Fruit fly (Drosophila melanogaster) whole organism, embryonic: ENCODE data around the gene Uba5.

Experiments
- Abd-B ChIP-seq: fragments of 200-800 bp; sonication (Bioruptor generic); optimal IDR thresholded peaks from 2 replicates; lab custom pipeline; 2018; ENCODE audit warnings: missing biosample characterization, mild to moderate bottlenecking, missing genetic modification characterization, moderate library complexity
- Atf3 ChIP-seq: fragments of 200-800 bp; sonication (Bioruptor generic); optimal IDR thresholded peaks from 3 replicates; lab custom pipeline; 2016; ENCODE audit warnings: missing biosample characterization, missing genetic modification characterization
- Atf6 ChIP-seq: fragments of 200-800 bp; sonication (Bioruptor generic); IDR thresholded peaks from 2 replicates; pipeline ENCODE4 v1.3.6; 2022; ENCODE audit warnings: missing biosample characterization, missing genetic modification characterization
- B-H1 ChIP-seq: fragments of 200-800 bp; sonication (Bioruptor generic); IDR thresholded peaks from 3 replicates; pipeline ENCODE4 v1.3.6; 2022; ENCODE audit warnings: missing biosample characterization, missing genetic modification characterization
- CG10366 ChIP-seq: fragments of 200-800 bp; sonication (Bioruptor generic); IDR thresholded peaks from 2 replicates; pipeline ENCODE4 v1.3.6; 2022; ENCODE audit warnings: missing biosample characterization, missing genetic modification characterization
- CG13296 ChIP-seq: fragments of 200-800 bp; sonication (Bioruptor generic); optimal IDR thresholded peaks from 3 replicates; lab custom pipeline; 2018; ENCODE audit warnings: missing biosample characterization, mild to moderate bottlenecking, missing genetic modification characterization
- CG13775 ChIP-seq: fragments of 200-800 bp; sonication (Bioruptor generic); optimal IDR thresholded peaks from 3 replicates; lab custom pipeline; 2017; ENCODE audit warnings: missing biosample characterization, mild to moderate bottlenecking, missing genetic modification characterization
- CG1529 ChIP-seq: fragments of 200-800 bp; sonication (Bioruptor generic); optimal IDR thresholded peaks from 3 replicates; lab custom pipeline; 2018; ENCODE audit warnings: missing biosample characterization, missing genetic modification characterization
- CG15696 ChIP-seq: fragments of 200-800 bp; sonication (Bioruptor generic); optimal IDR thresholded peaks from 2 replicates; lab custom pipeline; 2019; ENCODE audit warnings: missing biosample characterization, mild to moderate bottlenecking, missing genetic modification characterization, moderate library complexity
- CG17361 ChIP-seq: fragments of 200-800 bp; sonication (Bioruptor generic); IDR thresholded peaks from 3 replicates; pipeline ENCODE4 v1.3.6; 2022; ENCODE audit warnings: missing biosample characterization, missing genetic modification characterization
- CG2129 ChIP-seq: fragments of 200-800 bp; sonication (Bioruptor generic); IDR thresholded peaks from 2 replicates; pipeline ENCODE4 v1.3.6; 2022; ENCODE audit warnings: missing biosample characterization, missing genetic modification characterization; ENCODE audit not compliant: partially characterized antibody
- CG32772 ChIP-seq: fragments of 200-800 bp; sonication (Bioruptor generic); IDR thresholded peaks from 2 replicates; pipeline ENCODE4 v1.3.6; 2022; ENCODE audit warnings: missing biosample characterization, missing genetic modification characterization
- CG4617 ChIP-seq: fragments of 200-800 bp; sonication (Bioruptor generic); optimal IDR thresholded peaks from 3 replicates; lab custom pipeline; 2016; ENCODE audit warnings: missing biosample characterization, missing genetic modification characterization, borderline replicate concordance
- CG4854 ChIP-seq: fragments of 200-800 bp; sonication (Bioruptor generic); optimal IDR thresholded peaks from 2 replicates; lab custom pipeline; 2016; ENCODE audit warnings: missing biosample characterization, missing genetic modification characterization, inconsistent platforms
- CG6791 ChIP-seq: fragments of 200-800 bp; sonication (Bioruptor generic); IDR thresholded peaks from 3 replicates; pipeline ENCODE4 v1.3.6; 2022; ENCODE audit warnings: missing biosample characterization, missing genetic modification characterization; ENCODE audit not compliant: partially characterized antibody
- CG7839 ChIP-seq: fragments of 200-800 bp; sonication (Bioruptor generic); optimal IDR thresholded peaks from 3 replicates; lab custom pipeline; 2018; ENCODE audit warnings: missing biosample characterization, mild to moderate bottlenecking, missing genetic modification characterization, moderate library complexity
- CG8944 ChIP-seq: fragments of 200-800 bp; sonication (Bioruptor generic); optimal IDR thresholded peaks from 3 replicates; lab custom pipeline; 2016; ENCODE audit warnings: missing biosample characterization, missing genetic modification characterization
- CG9437 ChIP-seq: fragments of 200-800 bp; sonication (Bioruptor generic); optimal IDR thresholded peaks from 2 replicates; lab custom pipeline; 2018; ENCODE audit warnings: missing biosample characterization, mild to moderate bottlenecking, missing genetic modification characterization
- CG9727 ChIP-seq: fragments of 200-800 bp; sonication (Bioruptor generic); optimal IDR thresholded peaks from 3 replicates; lab custom pipeline; 2017; ENCODE audit warnings: missing biosample characterization, mild to moderate bottlenecking, missing genetic modification characterization
- Dad ChIP-seq: fragments of 200-800 bp; sonication (Bioruptor generic); optimal IDR thresholded peaks from 3 replicates; lab custom pipeline; 2016; ENCODE audit warnings: missing biosample characterization, missing genetic modification characterization
- Dbx ChIP-seq: fragments of 200-800 bp; sonication (Bioruptor generic); IDR thresholded peaks from 3 replicates; pipeline ENCODE4 v1.3.6; 2022; ENCODE audit warnings: missing biosample characterization, missing genetic modification characterization
- Deaf1 ChIP-seq: fragments of 200-800 bp; optimal IDR thresholded peaks from 3 replicates; lab custom pipeline; 2019; ENCODE audit warnings: missing biosample characterization, mild to moderate bottlenecking, missing genetic modification characterization, moderate library complexity
- Dip3 ChIP-seq: fragments of 200-800 bp; sonication (Bioruptor generic); optimal IDR thresholded peaks from 3 replicates; lab custom pipeline; 2016; ENCODE audit warnings: missing biosample characterization, missing genetic modification characterization
- Drgx ChIP-seq: fragments of 200-800 bp; sonication (Bioruptor generic); IDR thresholded peaks from 2 replicates; pipeline ENCODE4 v1.3.6; 2022; ENCODE audit warnings: missing biosample characterization, missing genetic modification characterization
- Eip74EF ChIP-seq, 2 experiments: fragments of 200-800 bp in 1 of 2; fragments of >200 bp in 1 of 2; sonication (Bioruptor generic) in 1 of 2; optimal IDR thresholded peaks; 2 replicates each; lab custom pipeline; 2017 to 2019; ENCODE audit warnings: missing biosample characterization in 2 of 2, missing genetic modification characterization in 2 of 2, mild to moderate bottlenecking in 1 of 2, moderate library complexity in 1 of 2
- Gug ChIP-seq: fragments of 200-800 bp; sonication (Bioruptor generic); IDR thresholded peaks from 4 replicates; pipeline ENCODE4 v1.3.6; 2022; ENCODE audit warnings: missing biosample characterization, missing genetic modification characterization
- HmgZ ChIP-seq: fragments of 200-800 bp; sonication (Bioruptor generic); optimal IDR thresholded peaks from 2 replicates; lab custom pipeline; 2018; ENCODE audit warnings: missing biosample characterization, mild to moderate bottlenecking, missing genetic modification characterization
- Meics ChIP-seq: fragments of 200-800 bp; sonication (Bioruptor generic); optimal IDR thresholded peaks from 2 replicates; lab custom pipeline; 2017; ENCODE audit warnings: missing biosample characterization, mild to moderate bottlenecking, missing genetic modification characterization
- Neu2 ChIP-seq: fragments of 200-800 bp; sonication (Bioruptor generic); optimal IDR thresholded peaks from 3 replicates; lab custom pipeline; 2016; ENCODE audit warnings: missing biosample characterization, missing genetic modification characterization, borderline replicate concordance
- Oaz ChIP-seq: fragments of 200-800 bp; sonication (Bioruptor generic); IDR thresholded peaks from 2 replicates; pipeline ENCODE4 v1.3.6; 2022; ENCODE audit warnings: missing biosample characterization, missing genetic modification characterization
- Ptx1 ChIP-seq: fragments of 200-800 bp; sonication (Bioruptor generic); IDR thresholded peaks from 2 replicates; pipeline ENCODE4 v1.3.6; 2022; ENCODE audit warnings: missing biosample characterization, missing genetic modification characterization
- az2 ChIP-seq: fragments of 200-800 bp; sonication (Bioruptor generic); optimal IDR thresholded peaks from 3 replicates; lab custom pipeline; 2016; ENCODE audit warnings: missing biosample characterization, missing genetic modification characterization
- bowl ChIP-seq: fragments of 200-800 bp; sonication (Bioruptor generic); IDR thresholded peaks from 2 replicates; pipeline ENCODE4 v1.3.6; 2022; ENCODE audit warnings: missing biosample characterization, missing genetic modification characterization
- bsh ChIP-seq, 2 experiments: fragments of 200-800 bp; sonication (Bioruptor generic); optimal IDR thresholded peaks; 2 replicates each; lab custom pipeline; 2017 to 2018; ENCODE audit warnings: mild to moderate bottlenecking in 2 of 2, missing biosample characterization in 2 of 2, missing genetic modification characterization in 2 of 2, moderate library complexity in 1 of 2
- caup ChIP-seq: fragments of 200-800 bp; sonication (Bioruptor generic); optimal IDR thresholded peaks from 3 replicates; lab custom pipeline; 2017; ENCODE audit warnings: missing biosample characterization, mild to moderate bottlenecking, missing genetic modification characterization, moderate library complexity; ENCODE audit not compliant: severe bottlenecking
- en ChIP-seq: fragments of 200-800 bp; sonication (Bioruptor generic); optimal IDR thresholded peaks from 2 replicates; lab custom pipeline; 2016; ENCODE audit warnings: missing biosample characterization, missing genetic modification characterization
- exex ChIP-seq: fragments of 200-800 bp; sonication (Bioruptor generic); optimal IDR thresholded peaks from 4 replicates; lab custom pipeline; 2018; ENCODE audit warnings: missing biosample characterization, mild to moderate bottlenecking, missing genetic modification characterization, moderate library complexity
- fd102C ChIP-seq: fragments of 200-800 bp; sonication (Bioruptor generic); optimal IDR thresholded peaks from 2 replicates; lab custom pipeline; 2018; ENCODE audit warnings: missing biosample characterization, mild to moderate bottlenecking, missing genetic modification characterization, moderate library complexity
- oc ChIP-seq: fragments of 200-800 bp; sonication (Bioruptor generic); optimal IDR thresholded peaks from 2 replicates; lab custom pipeline; 2018; ENCODE audit warnings: missing biosample characterization, mild to moderate bottlenecking, missing genetic modification characterization, moderate library complexity
- p53 ChIP-seq: fragments of 200-800 bp; sonication (Bioruptor generic); optimal IDR thresholded peaks from 2 replicates; lab custom pipeline; 2016; ENCODE audit warnings: missing biosample characterization, missing genetic modification characterization
- prd ChIP-seq, 3 experiments: fragments of >200 bp in 2 of 3; fragments of 200-800 bp in 1 of 3; sonication (Bioruptor generic) in 1 of 3; optimal IDR thresholded peaks in 2 of 3; IDR thresholded peaks in 1 of 3; 2 replicates in 2 of 3; 3 replicates in 1 of 3; pipeline versions ENCODE4 v1.3.6 to Lab custom; 2017 to 2022; ENCODE audit warnings: missing biosample characterization in 1 of 3, missing genetic modification characterization in 1 of 3
- psq ChIP-seq: fragments of 200-800 bp; sonication (Bioruptor generic); optimal IDR thresholded peaks from 2 replicates; lab custom pipeline; 2017; ENCODE audit warnings: missing biosample characterization, missing genetic modification characterization
- ranshi ChIP-seq: fragments of 200-800 bp; sonication (Bioruptor generic); IDR thresholded peaks from 2 replicates; pipeline ENCODE4 v1.3.6; 2022; ENCODE audit warnings: missing biosample characterization, missing genetic modification characterization
- zen ChIP-seq: fragments of 200-800 bp; sonication (Bioruptor generic); optimal IDR thresholded peaks from 3 replicates; lab custom pipeline; 2018; ENCODE audit warnings: missing biosample characterization, mild to moderate bottlenecking, missing genetic modification characterization, moderate library complexity

The Uba5 gene

DNA sequence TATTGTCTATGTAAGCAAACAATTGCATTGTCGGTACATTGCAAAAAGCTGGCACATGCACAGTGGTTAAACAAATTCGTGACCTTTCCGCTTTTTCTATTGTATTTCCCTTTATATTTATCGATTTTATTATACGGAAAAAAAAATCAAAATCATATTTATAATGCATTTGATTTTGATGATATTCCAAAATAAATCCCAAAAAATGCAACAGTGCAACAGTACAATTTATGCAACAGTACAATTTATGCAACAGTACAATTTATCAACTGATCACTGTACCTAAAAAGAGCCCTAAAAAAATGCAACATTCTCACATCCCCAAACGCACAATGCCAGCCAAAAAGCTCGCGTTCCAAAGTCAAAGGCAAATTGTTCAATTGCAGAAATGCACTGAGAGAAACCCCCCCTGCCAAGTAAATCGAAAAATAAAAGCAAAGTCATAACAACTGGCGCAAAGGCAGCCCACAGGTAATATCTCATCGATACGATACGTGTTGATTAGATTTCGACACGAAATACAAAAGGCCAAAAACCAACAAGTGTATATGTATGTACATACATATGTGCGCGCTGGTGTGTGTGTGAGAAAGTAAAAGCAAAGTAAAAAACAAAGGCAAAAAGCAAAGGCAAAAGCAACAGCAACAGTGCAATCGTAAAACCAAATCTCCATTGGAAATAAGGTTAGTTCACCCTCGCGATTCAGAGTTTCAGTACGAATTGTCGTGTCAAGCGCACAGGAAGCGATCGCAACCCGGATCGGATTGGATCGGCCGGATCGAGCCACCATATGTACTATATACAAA is 41.3 kb upstream of the Uba5 start, which contains the start of gene Sk1 (continued):
- TF ChIP-seq Deaf1 (tag; lab: Kevin White, UChicago) (peak; percentile 20), Drgx (GFP tag; lab: Robert Waterston, UW) (0 out of 2 replicates have a peak, but pooled peaks have one; percentile 51)

DNA sequence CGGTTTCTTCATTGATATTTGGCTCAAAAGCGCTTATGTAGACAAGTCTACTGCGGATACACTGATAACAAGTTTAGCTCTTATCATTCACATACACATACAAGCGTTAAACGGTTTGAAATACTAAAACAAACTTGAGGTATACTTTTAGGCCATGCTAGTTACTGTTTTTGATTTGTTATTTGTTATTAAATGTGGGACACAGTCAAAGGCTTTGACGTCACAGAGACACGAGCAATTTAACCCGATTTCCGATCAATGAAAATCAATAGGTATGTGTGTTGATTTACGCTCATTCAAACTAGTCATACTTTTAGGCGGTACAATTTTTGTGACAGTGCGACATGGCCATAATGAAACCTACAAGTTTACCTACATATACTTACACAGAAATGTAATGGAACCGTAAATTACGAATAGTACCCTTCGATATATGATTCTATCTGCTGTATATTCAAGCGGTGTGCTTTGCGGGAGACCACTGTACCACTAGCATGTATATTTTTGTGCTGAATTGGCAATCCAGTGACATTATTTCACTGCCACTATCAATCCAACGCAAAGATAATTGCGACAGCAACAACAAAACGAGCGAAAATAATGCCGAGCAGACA is 36.4 kb upstream of the Uba5 start:
- TF ChIP-seq CG9437 (GFP tag; lab: Kevin White, UChicago) (peak; percentile 3), fd102C (GFP tag; lab: Kevin White, UChicago) (no peak), CG13296 (GFP tag; lab: Kevin White, UChicago) (peak; percentile 68), Ptx1 (GFP tag; lab: Robert Waterston, UW) (peak; percentile 85), Atf6 (GFP tag; lab: Robert Waterston, UW) (peak; percentile 78), Abd-B (GFP tag; lab: Kevin White, UChicago) (peak; percentile 64), zen (tag; lab: Kevin White, UChicago) (peak; percentile 41), Dbx (peak; percentile 92), en (GFP tag; lab: Kevin White, UChicago) (peak; percentile 25), psq (GFP tag; lab: Kevin White, UChicago) (no peak), bsh (GFP tag; optimal IDR thresholded peaks at IDR 0.05; lab: Kevin White, UChicago) (peak; percentile 15 to 17), CG2129 (GFP tag; lab: Robert Waterston, UW) (no peak), p53 (no peak), Deaf1 (tag; lab: Kevin White, UChicago) (peak; percentile 92), CG6791 (GFP tag; lab: Robert Waterston, UW) (no peak), B-H1 (GFP tag; lab: Robert Waterston, UW) (peak; percentile 71), CG4854 (GFP tag; lab: Kevin White, UChicago) (peak; percentile 54), CG4617 (GFP tag; lab: Kevin White, UChicago) (peak; percentile 14), Meics (GFP tag; lab: Kevin White, UChicago) (peak; percentile 91), Dip3 (GFP tag; lab: Kevin White, UChicago) (peak; percentile 95), Gug (GFP tag; lab: Robert Waterston, UW) (peak; percentile 90), Neu2 (GFP tag; lab: Kevin White, UChicago) (no peak), CG32772 (GFP tag; lab: Robert Waterston, UW) (peak; percentile 77), caup (peak; percentile 86), exex (tag; lab: Kevin White, UChicago) (peak; percentile 78), Atf3 (GFP tag; lab: Kevin White, UChicago) (peak; percentile 15), CG10366 (GFP tag; lab: Robert Waterston, UW) (peak; percentile 78), CG1529 (GFP tag; lab: Kevin White, UChicago) (no peak), ranshi (GFP tag; lab: Robert Waterston, UW) (peak; percentile 85), CG7839 (tag; lab: Kevin White, UChicago) (peak; percentile 88), bowl (GFP tag; lab: Robert Waterston, UW) (no peak), CG9727 (GFP tag; lab: Kevin White, UChicago) (peak; percentile 62), CG13775 (peak; percentile 59), Oaz (GFP tag; lab: Robert Waterston, UW) (peak; percentile 67), oc (no peak), Eip74EF (GFP tag; optimal IDR thresholded peaks at IDR 0.05; lab: Kevin White, UChicago) (peak in 1 of 2 experiments; percentile 17), CG8944 (GFP tag; lab: Kevin White, UChicago) (peak; percentile 71), HmgZ (tag; lab: Kevin White, UChicago) (peak; percentile 91), Dad (GFP tag; lab: Kevin White, UChicago) (peak; percentile 66), prd (optimal IDR thresholded peaks at IDR 0.05; lab: Kevin White, UChicago) (no peak), prd (GFP tag; IDR thresholded peaks at IDR 0.05; lab: Robert Waterston, UW) (peak; percentile 85), az2 (GFP tag; lab: Kevin White, UChicago) (peak; percentile 57), CG17361 (GFP tag; lab: Robert Waterston, UW) (peak; percentile 50; the same call in 2 of the 3 replicates), CG15696 (tag; lab: Kevin White, UChicago) (peak; percentile 48)
